Worm (Caenorhabditis elegans) whole organism, L4/young adult: Measurements from ENCODE around the gene grl-29.

Experiments
- W03F9.2 ChIP-seq: fragments of 150-350 bp; optimal IDR thresholded peaks from 2 replicates; lab custom pipeline; 2014; ENCODE audit warnings: missing biosample characterization, missing genetic modification characterization
- dao-5 ChIP-seq: sonication (generic microtip); optimal IDR thresholded peaks from 2 replicates; lab custom pipeline; 2016; ENCODE audit warnings: missing genotype, missing genetic modification characterization, moderate library complexity, missing compliant biosample characterization
- him-1 ChIP-seq: sonication (generic microtip); optimal IDR thresholded peaks from 2 replicates; lab custom pipeline; 2016; ENCODE audit warnings: missing genotype, missing genetic modification reagents, missing genetic modification characterization, missing compliant biosample characterization

ce11 chrV:3505745-3506144 lies 49.3 kb downstream of the grl-29 start:
- no peak for TF ChIP-seq him-1 (tag; lab: Kevin White, UChicago)
- no peak for TF ChIP-seq W03F9.2 (tag; lab: Kevin White, UChicago)
- no peak for TF ChIP-seq dao-5 (tag; lab: Kevin White, UChicago)
